Fruit fly (Drosophila melanogaster): ENCODE data around the gene Pif2.

- TF ChIP-seq Bteb2 (GFP tag; optimal IDR thresholded peaks at IDR 0.05) (no peak), CG6272 (GFP tag; IDR thresholded peaks at IDR 0.05) (no peak), zfh2 (GFP tag; optimal IDR thresholded peaks at IDR 0.05) (no peak), cad (GFP tag; optimal IDR thresholded peaks at IDR 0.05) (no peak), Spps (tag; optimal IDR thresholded peaks at IDR 0.05) (peak; percentile 54), CG12104 (GFP tag; optimal IDR thresholded peaks at IDR 0.05) (peak; percentile 24), knrl (GFP tag; IDR thresholded peaks at IDR 0.05; ENCODE audit: partially characterized antibody) (no peak), NK7.1 (GFP tag; optimal IDR thresholded peaks at IDR 0.05) (no peak), gcm2 (GFP tag; optimal IDR thresholded peaks at IDR 0.05) (no peak), mld (GFP tag; IDR thresholded peaks at IDR 0.05; ENCODE audit: partially characterized antibody) (no peak), CG9609 (GFP tag; optimal IDR thresholded peaks at IDR 0.05) (peak; percentile 38), Tbp (GFP tag; optimal IDR thresholded peaks at IDR 0.05) (no peak), CTCF (GFP tag; optimal IDR thresholded peaks at IDR 0.05) (no peak), ap (GFP tag; IDR thresholded peaks at IDR 0.05) (no peak)
Observed at dm6 chr3R:6504408-6504807, 44.4 kb upstream of the Pif2 start.

All from whole organism, embryonic.